Worm (Caenorhabditis elegans) whole organism, midembryonic: Measurements from ENCODE around the gene F40F8.4.

Source experiments
- cog-1 ChIP-seq: sonication (generic microtip); optimal IDR thresholded peaks from 2 replicates; lab custom pipeline; 2016; ENCODE audit warnings: missing genetic modification characterization, missing compliant biosample characterization
- flt-1 ChIP-seq: fragments of 200-800 bp; sonication (Bioruptor generic); IDR thresholded peaks from 2 replicates; pipeline ENCODE4 v1.3.6; 2022; ENCODE audit warnings: missing genetic modification characterization, missing compliant biosample characterization
- med-1 ChIP-seq: sonication (generic microtip); optimal IDR thresholded peaks from 2 replicates; lab custom pipeline; 2017; ENCODE audit warnings: missing genetic modification characterization, mild to moderate bottlenecking, missing compliant biosample characterization, antibody characterized with exemption, missing genetic modification reagents; ENCODE audit not compliant: insufficient read depth
- ref-1 ChIP-seq: fragments of 200-800 bp; sonication (Bioruptor generic); conservative IDR thresholded peaks from 2 replicates; pipeline ENCODE4 v1.3.6; 2022; ENCODE audit warnings: missing genetic modification reagents, missing genetic modification characterization, missing compliant biosample characterization
- ztf-29 ChIP-seq: fragments of 200-800 bp; sonication (Bioruptor generic); IDR thresholded peaks from 2 replicates; pipeline ENCODE4 v1.3.6; 2022; ENCODE audit warnings: missing genetic modification reagents, missing genetic modification characterization, missing compliant biosample characterization

ce11 chrII:11156160-11156559 lies 16.1 kb upstream of the F40F8.4 start:
- TF ChIP-seq flt-1 (GFP tag; lab: Robert Waterston, UW), result no peak
- no peak for TF ChIP-seq cog-1 (tag; lab: Kevin White, UChicago)
- no peak for TF ChIP-seq med-1
- TF ChIP-seq ztf-29 (GFP tag; lab: Robert Waterston, UW), result no peak
- no peak for TF ChIP-seq ref-1
